Fruit fly (Drosophila melanogaster) whole organism, embryonic: ENCODE data around the gene CG13631.

Experiments used
- Bdp1 ChIP-seq: fragments of 200-800 bp; sonication (Bioruptor generic); optimal IDR thresholded peaks from 3 replicates; lab custom pipeline; 2016; ENCODE audit warnings: missing biosample characterization, missing genetic modification characterization
- CG10147 ChIP-seq: fragments of 200-800 bp; sonication (Bioruptor generic); optimal IDR thresholded peaks from 2 replicates; lab custom pipeline; 2019; ENCODE audit warnings: missing biosample characterization, mild to moderate bottlenecking, missing genetic modification characterization, moderate library complexity
- CG1024 ChIP-seq: fragments of 200-800 bp; sonication (Bioruptor generic); IDR thresholded peaks from 2 replicates; pipeline ENCODE4 v1.3.6; 2022; ENCODE audit warnings: missing biosample characterization, missing genetic modification characterization
- CG10431 ChIP-seq: fragments of 200-800 bp; sonication (Bioruptor generic); optimal IDR thresholded peaks from 3 replicates; lab custom pipeline; 2018; ENCODE audit warnings: missing biosample characterization, mild to moderate bottlenecking, missing genetic modification characterization
- CG11247 ChIP-seq: fragments of 200-800 bp; sonication (Bioruptor generic); IDR thresholded peaks from 2 replicates; pipeline ENCODE4 v1.3.6; 2022; ENCODE audit warnings: missing biosample characterization, missing genetic modification characterization
- CG11504 ChIP-seq: fragments of 200-800 bp; sonication (Bioruptor generic); optimal IDR thresholded peaks from 3 replicates; lab custom pipeline; 2019; ENCODE audit warnings: missing biosample characterization, mild to moderate bottlenecking, missing genetic modification characterization, moderate library complexity
- CG12155 ChIP-seq: fragments of 200-800 bp; sonication (Bioruptor generic); optimal IDR thresholded peaks from 3 replicates; lab custom pipeline; 2016; ENCODE audit warnings: missing biosample characterization, missing genetic modification characterization
- CG12219 ChIP-seq: fragments of 200-800 bp; sonication (Bioruptor generic); optimal IDR thresholded peaks from 3 replicates; lab custom pipeline; 2018; ENCODE audit warnings: missing biosample characterization, mild to moderate bottlenecking, missing genetic modification characterization
- CG17361 ChIP-seq: fragments of 200-800 bp; sonication (Bioruptor generic); IDR thresholded peaks from 3 replicates; pipeline ENCODE4 v1.3.6; 2022; ENCODE audit warnings: missing biosample characterization, missing genetic modification characterization
- CG17912 ChIP-seq: fragments of 200-800 bp; sonication (Bioruptor generic); optimal IDR thresholded peaks from 2 replicates; lab custom pipeline; 2018; ENCODE audit warnings: missing biosample characterization, mild to moderate bottlenecking, missing genetic modification characterization
- CG2875 ChIP-seq: fragments of 200-800 bp; sonication (Bioruptor generic); optimal IDR thresholded peaks from 2 replicates; lab custom pipeline; 2017; ENCODE audit warnings: missing biosample characterization, mild to moderate bottlenecking, missing genetic modification characterization, missing genetic modification reagents
- CG30403 ChIP-seq: fragments of 200-800 bp; sonication (Bioruptor generic); optimal IDR thresholded peaks from 3 replicates; lab custom pipeline; 2016; ENCODE audit warnings: missing biosample characterization, missing genetic modification characterization
- CG32767 ChIP-seq: fragments of 200-800 bp; sonication (Bioruptor generic); IDR thresholded peaks from 2 replicates; pipeline ENCODE4 v1.3.6; 2022; ENCODE audit warnings: missing biosample characterization, missing genetic modification characterization
- CG34376 ChIP-seq: fragments of 200-800 bp; sonication (Bioruptor generic); optimal IDR thresholded peaks from 2 replicates; lab custom pipeline; 2018; ENCODE audit warnings: missing biosample characterization, mild to moderate bottlenecking, missing genetic modification characterization
- CG34422 ChIP-seq: fragments of 200-800 bp; sonication (Bioruptor generic); IDR thresholded peaks from 3 replicates; pipeline ENCODE4 v1.3.6; 2022; ENCODE audit warnings: missing biosample characterization, missing genetic modification characterization
- CG4328 ChIP-seq: fragments of 200-800 bp; sonication (Bioruptor generic); optimal IDR thresholded peaks from 3 replicates; lab custom pipeline; 2017; ENCODE audit warnings: missing biosample characterization, missing genetic modification reagents, missing genetic modification characterization
- CG4730 ChIP-seq: fragments of 200-800 bp; sonication (Bioruptor generic); IDR thresholded peaks from 2 replicates; pipeline ENCODE4 v1.3.6; 2022; ENCODE audit warnings: missing biosample characterization, missing genetic modification characterization
- CG6654 ChIP-seq: fragments of 200-800 bp; sonication (Bioruptor generic); optimal IDR thresholded peaks from 2 replicates; lab custom pipeline; 2017; ENCODE audit warnings: missing biosample characterization, mild to moderate bottlenecking, missing genetic modification characterization
- CG6765 ChIP-seq: fragments of 200-800 bp; sonication (Bioruptor generic); optimal IDR thresholded peaks from 3 replicates; lab custom pipeline; 2017; ENCODE audit warnings: missing biosample characterization, mild to moderate bottlenecking, missing genetic modification characterization
- CG6854 ChIP-seq: fragments of 200-800 bp; sonication (Bioruptor generic); optimal IDR thresholded peaks from 3 replicates; lab custom pipeline; 2017; ENCODE audit warnings: missing biosample characterization, mild to moderate bottlenecking, missing genetic modification characterization
- Camta ChIP-seq: fragments of 200-800 bp; sonication (Bioruptor generic); optimal IDR thresholded peaks from 2 replicates; lab custom pipeline; 2016; ENCODE audit warnings: missing biosample characterization, missing genetic modification characterization
- D19A ChIP-seq: fragments of 200-800 bp; optimal IDR thresholded peaks from 3 replicates; lab custom pipeline; 2019; ENCODE audit warnings: missing biosample characterization, mild to moderate bottlenecking, missing genetic modification characterization, moderate library complexity
- Ets65A ChIP-seq: fragments of 200-800 bp; sonication (Bioruptor generic); peaks from one replicate; lab custom pipeline; 2016; ENCODE audit warnings: missing biosample characterization, missing genetic modification characterization
- Fer2 ChIP-seq: fragments of 200-800 bp; sonication (Bioruptor generic); optimal IDR thresholded peaks from 2 replicates; lab custom pipeline; 2018; ENCODE audit warnings: missing biosample characterization, mild to moderate bottlenecking, missing genetic modification characterization, moderate library complexity
- Hsf ChIP-seq: fragments of 200-800 bp; sonication (Bioruptor generic); optimal IDR thresholded peaks from 3 replicates; lab custom pipeline; 2016; ENCODE audit warnings: missing biosample characterization, missing genetic modification characterization
- Mrtf ChIP-seq: fragments of 200-800 bp; sonication (Bioruptor generic); IDR thresholded peaks from 3 replicates; pipeline ENCODE4 v1.3.6; 2022; ENCODE audit warnings: missing biosample characterization, missing genetic modification characterization
- Neu2 ChIP-seq: fragments of 200-800 bp; sonication (Bioruptor generic); optimal IDR thresholded peaks from 3 replicates; lab custom pipeline; 2016; ENCODE audit warnings: missing biosample characterization, missing genetic modification characterization, borderline replicate concordance
- Nf-YC ChIP-seq: fragments of 200-800 bp; optimal IDR thresholded peaks from 3 replicates; lab custom pipeline; 2019; ENCODE audit warnings: missing biosample characterization, mild to moderate bottlenecking, missing genetic modification characterization, moderate library complexity
- Ptx1 ChIP-seq: fragments of 200-800 bp; sonication (Bioruptor generic); IDR thresholded peaks from 2 replicates; pipeline ENCODE4 v1.3.6; 2022; ENCODE audit warnings: missing biosample characterization, missing genetic modification characterization
- Rfx ChIP-seq: fragments of 200-800 bp; sonication (Bioruptor generic); IDR thresholded peaks from 2 replicates; pipeline ENCODE4 v1.3.6; 2022; ENCODE audit warnings: missing biosample characterization, missing genetic modification characterization
- YL-1 ChIP-seq: fragments of 200-800 bp; sonication (Bioruptor generic); optimal IDR thresholded peaks from 3 replicates; lab custom pipeline; 2017; ENCODE audit warnings: missing biosample characterization, mild to moderate bottlenecking, missing genetic modification characterization
- ato ChIP-seq: fragments of 200-800 bp; sonication (Bioruptor generic); IDR thresholded peaks from 2 replicates; pipeline ENCODE4 v1.3.6; 2022; ENCODE audit warnings: missing biosample characterization, missing genetic modification characterization; ENCODE audit not compliant: partially characterized antibody
- cwo ChIP-seq: fragments of 200-800 bp; sonication (Bioruptor generic); optimal IDR thresholded peaks from 3 replicates; lab custom pipeline; 2017; ENCODE audit warnings: missing biosample characterization, missing genetic modification characterization, mild to moderate bottlenecking, moderate library complexity, missing genetic modification reagents
- dati ChIP-seq: fragments of 200-800 bp; sonication (Bioruptor generic); IDR thresholded peaks from 2 replicates; pipeline ENCODE4 v1.3.6; 2022; ENCODE audit warnings: missing biosample characterization, missing genetic modification characterization
- exex ChIP-seq: fragments of 200-800 bp; sonication (Bioruptor generic); optimal IDR thresholded peaks from 4 replicates; lab custom pipeline; 2018; ENCODE audit warnings: missing biosample characterization, mild to moderate bottlenecking, missing genetic modification characterization, moderate library complexity
- gcm2 ChIP-seq: fragments of 200-800 bp; sonication (Bioruptor generic); optimal IDR thresholded peaks from 2 replicates; lab custom pipeline; 2016; ENCODE audit warnings: missing biosample characterization, missing genetic modification characterization
- jigr1 ChIP-seq: fragments of 200-800 bp; sonication (Bioruptor generic); IDR thresholded peaks from 3 replicates; pipeline ENCODE4 v1.3.6; 2022; ENCODE audit warnings: missing biosample characterization, missing genetic modification characterization
- kni ChIP-seq: fragments of 200-800 bp; sonication (Bioruptor generic); optimal IDR thresholded peaks from 3 replicates; lab custom pipeline; 2017; ENCODE audit warnings: mild to moderate bottlenecking, missing biosample characterization, missing genetic modification reagents, missing genetic modification characterization
- lab ChIP-seq: fragments of 200-800 bp; sonication (Bioruptor generic); optimal IDR thresholded peaks from 3 replicates; lab custom pipeline; 2017; ENCODE audit warnings: missing biosample characterization, missing genetic modification characterization, mild to moderate bottlenecking, moderate library complexity, missing genetic modification reagents
- lmd ChIP-seq: fragments of 200-800 bp; sonication (Bioruptor generic); IDR thresholded peaks from 2 replicates; pipeline ENCODE4 v1.3.6; 2022; ENCODE audit warnings: missing biosample characterization, missing genetic modification characterization
- lov ChIP-seq, 2 experiments: fragments of 200-800 bp in 1 of 2; fragments of >200 bp in 1 of 2; sonication (Bioruptor generic) in 1 of 2; IDR thresholded peaks in 1 of 2; optimal IDR thresholded peaks in 1 of 2; 2 replicates in 1 of 2; 3 replicates in 1 of 2; pipeline versions ENCODE4 v1.3.6 to Lab custom; 2017 to 2022; ENCODE audit warnings: missing biosample characterization in 1 of 2, missing genetic modification characterization in 1 of 2
- nom ChIP-seq: fragments of 200-800 bp; sonication (Bioruptor generic); optimal IDR thresholded peaks from 2 replicates; lab custom pipeline; 2017; ENCODE audit warnings: missing biosample characterization, missing genetic modification characterization, mild to moderate bottlenecking, moderate library complexity, missing genetic modification reagents
- odd ChIP-seq: fragments of 200-800 bp; sonication (Bioruptor generic); optimal IDR thresholded peaks from 2 replicates; lab custom pipeline; 2017; ENCODE audit warnings: missing biosample characterization, mild to moderate bottlenecking, missing genetic modification characterization
- pb ChIP-seq: fragments of 200-800 bp; sonication (Bioruptor generic); optimal IDR thresholded peaks from 3 replicates; lab custom pipeline; 2016; ENCODE audit warnings: missing biosample characterization, missing genetic modification characterization
- scrt ChIP-seq: fragments of 200-800 bp; sonication (Bioruptor generic); optimal IDR thresholded peaks from 2 replicates; lab custom pipeline; 2018; ENCODE audit warnings: missing biosample characterization, mild to moderate bottlenecking, missing genetic modification characterization, moderate library complexity
- sens-2 ChIP-seq: fragments of 200-800 bp; sonication (Bioruptor generic); IDR thresholded peaks from 2 replicates; pipeline ENCODE4 v1.3.6; 2022; ENCODE audit warnings: missing biosample characterization, missing genetic modification characterization
- seq ChIP-seq: fragments of 200-800 bp; sonication (Bioruptor generic); IDR thresholded peaks from 2 replicates; pipeline ENCODE4 v1.3.6; 2022; ENCODE audit warnings: missing biosample characterization, missing genetic modification characterization
- slp2 ChIP-seq: fragments of 200-800 bp; sonication (Bioruptor generic); optimal IDR thresholded peaks from 2 replicates; lab custom pipeline; 2016; ENCODE audit warnings: missing biosample characterization, missing genetic modification characterization
- tin ChIP-seq: fragments of 200-800 bp; sonication (Bioruptor generic); optimal IDR thresholded peaks from 3 replicates; lab custom pipeline; 2016; ENCODE audit warnings: missing biosample characterization, missing genetic modification characterization
- unc-4 ChIP-seq: fragments of 200-800 bp; sonication (Bioruptor generic); IDR thresholded peaks from 2 replicates; pipeline ENCODE4 v1.3.6; 2022; ENCODE audit warnings: missing biosample characterization, missing genetic modification characterization; ENCODE audit not compliant: partially characterized antibody
- vvl ChIP-seq: fragments of 200-800 bp; sonication (Bioruptor generic); IDR thresholded peaks from 2 replicates; pipeline ENCODE4 v1.3.6; 2022; ENCODE audit warnings: missing biosample characterization, missing genetic modification characterization
- yki ChIP-seq: fragments of >200 bp; optimal IDR thresholded peaks from 3 replicates; lab custom pipeline; 2018

CG13631 gene

DNA sequence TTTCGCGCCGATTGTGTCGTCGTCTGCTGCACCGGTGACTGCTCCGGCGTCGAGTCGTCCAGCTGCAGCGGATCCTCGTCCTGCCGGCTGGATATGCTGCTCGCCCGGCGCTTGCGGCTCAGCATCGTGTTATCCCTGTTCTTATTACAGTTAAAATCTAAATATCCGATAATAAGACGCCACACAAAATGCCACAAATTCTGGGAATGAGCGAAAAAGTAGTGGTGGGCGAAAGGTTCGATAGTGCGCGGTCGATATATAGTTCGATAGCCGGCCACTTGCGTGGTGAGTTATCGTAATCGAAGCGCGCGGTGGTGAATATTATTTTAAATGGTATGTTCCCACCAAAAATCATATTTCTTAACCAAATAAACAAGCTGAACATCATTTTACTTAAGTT is 35.9 kb downstream of the CG13631 start, which contains the start of gene polybromo (continued):
- TF ChIP-seq CG32767 (GFP tag; lab: Robert Waterston, UW) (no peak), CG2875 (no peak), Bdp1 (GFP tag; lab: Kevin White, UChicago) (no peak), CG6854 (GFP tag; lab: Kevin White, UChicago) (no peak), CG10147 (GFP tag; lab: Kevin White, UChicago) (no peak), CG10431 (no peak), lmd (no peak), CG12219 (GFP tag; lab: Kevin White, UChicago) (no peak), gcm2 (GFP tag; lab: Kevin White, UChicago) (no peak), seq (GFP tag; lab: Robert Waterston, UW) (no peak), Ptx1 (GFP tag; lab: Robert Waterston, UW) (no peak), Camta (GFP tag; lab: Kevin White, UChicago) (no peak), kni (GFP tag; lab: Kevin White, UChicago) (no peak), exex (no peak), Rfx (no peak), tin (no peak), YL-1 (GFP tag; lab: Kevin White, UChicago) (peak; percentile 67), D19A (tag; lab: Kevin White, UChicago) (no peak), sens-2 (GFP tag; lab: Robert Waterston, UW) (no peak), CG17361 (GFP tag; lab: Robert Waterston, UW) (no peak), odd (GFP tag; lab: Kevin White, UChicago) (no peak), CG6654 (no peak), CG12155 (GFP tag; lab: Kevin White, UChicago) (no peak), ato (GFP tag; lab: Robert Waterston, UW) (peak; percentile 84), CG6765 (GFP tag; lab: Kevin White, UChicago) (no peak), CG1024 (GFP tag; lab: Robert Waterston, UW) (no peak), jigr1 (no peak), yki (no peak), dati (GFP tag; lab: Robert Waterston, UW) (no peak), Neu2 (GFP tag; lab: Kevin White, UChicago) (no peak), CG4328 (GFP tag; lab: Kevin White, UChicago) (no peak), lov (optimal IDR thresholded peaks at IDR 0.05; lab: Kevin White, UChicago) (no peak), lov (GFP tag; IDR thresholded peaks at IDR 0.05; lab: Robert Waterston, UW) (no peak), slp2 (GFP tag; lab: Kevin White, UChicago) (no peak), nom (GFP tag; lab: Kevin White, UChicago) (no peak), unc-4 (GFP tag; lab: Robert Waterston, UW) (peak; percentile 94), cwo (GFP tag; lab: Kevin White, UChicago) (no peak), CG11504 (no peak), Nf-YC (tag; lab: Kevin White, UChicago) (no peak), Ets65A (no peak), Fer2 (tag; lab: Kevin White, UChicago) (no peak), Mrtf (GFP tag; lab: Robert Waterston, UW) (no peak), CG34376 (no peak), CG17912 (GFP tag; lab: Kevin White, UChicago) (no peak), CG11247 (GFP tag; lab: Robert Waterston, UW) (no peak), CG34422 (GFP tag; lab: Robert Waterston, UW) (peak; percentile 84), vvl (peak; percentile 33), lab (no peak), Hsf (GFP tag; lab: Kevin White, UChicago) (no peak), CG4730 (no peak), scrt (GFP tag; lab: Kevin White, UChicago) (no peak), pb (GFP tag; lab: Kevin White, UChicago) (no peak), CG30403 (GFP tag; lab: Kevin White, UChicago) (peak; percentile 17)
